Worm (Caenorhabditis elegans): ENCODE data around the gene F59F5.5.

The F59F5.5 gene

ce11 chrX:10569185-10569584, 23.4 kb downstream of the F59F5.5 start, which contains the start of gene bet-2:
TSS of gene bet-2 (plus strand) at chrX:10569273.
- TF ChIP-seq fkh-10 (GFP tag; optimal IDR thresholded peaks at IDR 0.05), result no peak
- no peak for TF ChIP-seq ztf-11 (tag; optimal IDR thresholded peaks at IDR 0.05)
- no peak for TF ChIP-seq eor-1 (tag; optimal IDR thresholded peaks at IDR 0.05)
- TF ChIP-seq egl-5 (tag; optimal IDR thresholded peaks at IDR 0.05), result no peak
- TF ChIP-seq nhr-77 (tag; optimal IDR thresholded peaks at IDR 0.05), result no peak
- TF ChIP-seq nhr-11 (tag; optimal IDR thresholded peaks at IDR 0.05), result no peak
- no peak for TF ChIP-seq ceh-16 (tag; optimal IDR thresholded peaks at IDR 0.05)
- no peak for TF ChIP-seq nfya-1 (tag; optimal IDR thresholded peaks at IDR 0.05; ENCODE audit: insufficient read depth)
- TF ChIP-seq unc-62 (GFP tag; optimal IDR thresholded peaks at IDR 0.05), result no peak
- no peak for TF ChIP-seq zag-1 (tag; optimal IDR thresholded peaks at IDR 0.05)
- no peak for TF ChIP-seq mml-1 (tag; optimal IDR thresholded peaks at IDR 0.05)
- TF ChIP-seq lin-39 (tag; optimal IDR thresholded peaks at IDR 0.05), result no peak
- no peak for TF ChIP-seq daf-12 (tag; optimal IDR thresholded peaks at IDR 0.05)
- TF ChIP-seq ceh-28 (tag; optimal IDR thresholded peaks at IDR 0.05), result no peak
- TF ChIP-seq lsy-12 (tag; optimal IDR thresholded peaks at IDR 0.05), result no peak
- no peak for TF ChIP-seq nhr-25 (tag; optimal IDR thresholded peaks at IDR 0.05)
- no peak for TF ChIP-seq nhr-237 (tag; optimal IDR thresholded peaks at IDR 0.05)
- no peak for TF ChIP-seq snpc-4 (tag; optimal IDR thresholded peaks at IDR 0.05)
- no peak for TF ChIP-seq ceh-9 (tag; optimal IDR thresholded peaks at IDR 0.05)
- TF ChIP-seq ceh-82 (tag; optimal IDR thresholded peaks at IDR 0.05), result no peak

DNA sequence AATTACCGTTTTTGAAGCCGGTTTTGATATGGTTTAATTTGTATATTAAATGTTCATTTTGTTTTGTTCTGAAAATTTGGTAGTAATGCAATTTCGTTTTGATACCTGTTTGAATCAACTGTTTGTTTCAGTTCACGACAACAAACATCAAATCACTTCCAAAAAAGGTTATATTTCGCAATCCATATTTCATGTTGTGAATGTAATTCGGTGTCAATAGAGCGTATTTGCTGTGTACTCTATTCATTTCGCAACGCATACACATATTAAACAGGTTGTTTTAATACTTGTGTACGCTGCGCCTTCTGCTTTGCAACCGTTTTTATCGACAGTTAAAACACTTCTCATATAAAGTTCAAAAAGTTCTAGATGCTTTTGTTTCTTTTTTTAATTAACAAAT, 30.6 kb downstream of the F59F5.5 start:
- peak; percentile 22 for TF ChIP-seq elt-2 (tag; optimal IDR thresholded peaks at IDR 0.05)
- TF ChIP-seq sea-2 (GFP tag; optimal IDR thresholded peaks at IDR 0.05), result no peak
- no peak for TF ChIP-seq ztf-4 (tag; optimal IDR thresholded peaks at IDR 0.05)
- no peak for TF ChIP-seq lsy-12 (tag; optimal IDR thresholded peaks at IDR 0.05)
- TF ChIP-seq lin-15B (tag; optimal IDR thresholded peaks at IDR 0.05), result peak; percentile 75
- peak; percentile 35 for TF ChIP-seq nfya-1 (tag; optimal IDR thresholded peaks at IDR 0.05; ENCODE audit: insufficient read depth)
- peak; percentile 95 for TF ChIP-seq nhr-25 (tag; optimal IDR thresholded peaks at IDR 0.05)
- peak; percentile 20 for TF ChIP-seq nhr-76 (tag; optimal IDR thresholded peaks at IDR 0.05)
- no peak for TF ChIP-seq egl-5 (tag; optimal IDR thresholded peaks at IDR 0.05)
- peak; percentile 90 for TF ChIP-seq pha-4 (tag; optimal IDR thresholded peaks at IDR 0.05)
- peak; percentile 90 for TF ChIP-seq nhr-23 (tag; optimal IDR thresholded peaks at IDR 0.05)
- TF ChIP-seq fos-1 (tag; optimal IDR thresholded peaks at IDR 0.05), result no peak
- no peak for TF ChIP-seq nhr-237 (tag; optimal IDR thresholded peaks at IDR 0.05)
- peak; percentile 37 for TF ChIP-seq egl-27 (tag; optimal IDR thresholded peaks at IDR 0.05)
- TF ChIP-seq aly-2 (tag; optimal IDR thresholded peaks at IDR 0.05), result no peak
- TF ChIP-seq ceh-82 (tag; optimal IDR thresholded peaks at IDR 0.05), result no peak
- TF ChIP-seq elt-3 (tag; optimal IDR thresholded peaks at IDR 0.05), result peak in 1 of 3 experiments; percentile 73
- TF ChIP-seq eor-1 (tag; optimal IDR thresholded peaks at IDR 0.05), result no peak
- TF ChIP-seq skn-1 (tag; optimal IDR thresholded peaks at IDR 0.05), result peak; percentile 52
- TF ChIP-seq zag-1 (tag; optimal IDR thresholded peaks at IDR 0.05), result no peak
- TF ChIP-seq pqm-1 (tag; optimal IDR thresholded peaks at IDR 0.05), result peak; percentile 8
- peak; percentile 41 for TF ChIP-seq R02D3.7 (tag; optimal IDR thresholded peaks at IDR 0.05)
- TF ChIP-seq snpc-4 (tag; optimal IDR thresholded peaks at IDR 0.05), result peak; percentile 44
- TF ChIP-seq daf-12 (tag; optimal IDR thresholded peaks at IDR 0.05), result no peak
- TF ChIP-seq nhr-43 (tag; optimal IDR thresholded peaks at IDR 0.05; ENCODE audit: poor library complexity, severe bottlenecking), result peak; percentile 29

- TF ChIP-seq lin-39 (tag; optimal IDR thresholded peaks at IDR 0.05), result peak; percentile 53
- TF ChIP-seq eor-1 (tag; optimal IDR thresholded peaks at IDR 0.05), result no peak
- no peak for TF ChIP-seq nhr-23 (tag; optimal IDR thresholded peaks at IDR 0.05)
Observed at ce11 chrX:10576872-10577271, 31.1 kb downstream of the F59F5.5 start, which contains the start of gene nhx-5. TSS of gene nhx-5 (plus strand) at chrX:10576953.

DNA sequence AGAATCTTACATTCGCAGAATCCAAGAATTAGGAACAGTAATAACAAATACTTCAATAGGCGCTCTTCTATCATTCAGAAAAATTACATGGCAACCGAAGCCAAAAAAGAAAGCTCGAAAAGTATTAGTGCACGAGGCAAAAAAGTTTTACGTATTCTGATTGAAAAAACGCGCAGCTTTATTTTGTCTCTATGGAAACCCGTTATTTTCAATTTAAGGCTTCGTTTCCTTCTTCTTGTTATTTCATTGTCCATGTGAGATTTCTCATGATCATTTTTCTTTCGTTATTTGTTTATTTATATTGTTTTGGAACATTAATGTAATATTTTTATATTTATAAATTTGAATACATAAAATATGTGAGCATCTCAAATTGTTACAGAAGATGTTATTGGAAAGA, 43.6 kb downstream of the F59F5.5 start, which contains the start of gene F57C7.4:
Gene F57C7.4 (minus strand): TSS at position 101 of the 400 bp plus-strand sequence.
- no peak for TF ChIP-seq nhr-77 (tag; optimal IDR thresholded peaks at IDR 0.05)
- no peak for TF ChIP-seq jun-1 (tag; optimal IDR thresholded peaks at IDR 0.05)
